Fruit fly (Drosophila melanogaster): Measurements from ENCODE around the gene Brf.
A peak's percentile ranks its signal among the peaks of the same experiment; 100 is the strongest.

The Brf gene

dm6 chr3R:17379742-17380141 lies 11.4 kb downstream of the Brf start, which contains the start of gene lute (continued):
- TF ChIP-seq CG10654 (GFP tag; optimal IDR thresholded peaks at IDR 0.05) (no peak), eve (GFP tag; optimal IDR thresholded peaks at IDR 0.05) (no peak), stc (GFP tag; IDR thresholded peaks at IDR 0.05) (no peak), Elba2 (GFP tag; optimal IDR thresholded peaks at IDR 0.05) (no peak), CG1603 (tag; optimal IDR thresholded peaks at IDR 0.05) (no peak), psq (GFP tag; optimal IDR thresholded peaks at IDR 0.05) (no peak), Xbp1 (GFP tag; optimal IDR thresholded peaks at IDR 0.05) (no peak), ewg (GFP tag; optimal IDR thresholded peaks at IDR 0.05) (peak; percentile 27), CG2889 (GFP tag; IDR thresholded peaks at IDR 0.05) (no peak), Chrac-16 (GFP tag; optimal IDR thresholded peaks at IDR 0.05) (no peak), bowl (GFP tag; IDR thresholded peaks at IDR 0.05) (no peak), Drgx (GFP tag; IDR thresholded peaks at IDR 0.05) (no peak), CG8290 (GFP tag; optimal IDR thresholded peaks at IDR 0.05) (no peak), CG8290 (tag; optimal IDR thresholded peaks at IDR 0.05) (peak in 1 of 2 experiments; percentile 19), CG13624 (GFP tag; optimal IDR thresholded peaks at IDR 0.05) (no peak), Dek (tag; optimal IDR thresholded peaks at IDR 0.05) (no peak), Lhr (GFP tag; optimal IDR thresholded peaks at IDR 0.05) (no peak), CG18476 (GFP tag; optimal IDR thresholded peaks at IDR 0.05) (no peak), grau (tag; optimal IDR thresholded peaks at IDR 0.05) (no peak), ems (GFP tag; optimal IDR thresholded peaks at IDR 0.05) (no peak), az2 (GFP tag; optimal IDR thresholded peaks at IDR 0.05) (no peak), Hr51 (GFP tag; optimal IDR thresholded peaks at IDR 0.05) (no peak), Gug (GFP tag; IDR thresholded peaks at IDR 0.05) (no peak), Sox100B (GFP tag; optimal IDR thresholded peaks at IDR 0.05) (no peak), trh (GFP tag; optimal IDR thresholded peaks at IDR 0.05) (no peak), Jarid2 (GFP tag; optimal IDR thresholded peaks at IDR 0.05) (peak; percentile 41), CG8478 (optimal IDR thresholded peaks at IDR 0.05) (no peak), CG3838 (GFP tag; optimal IDR thresholded peaks at IDR 0.05) (no peak), CG6854 (GFP tag; optimal IDR thresholded peaks at IDR 0.05) (no peak), Ravus (GFP tag; IDR thresholded peaks at IDR 0.05) (no peak), CG15696 (tag; optimal IDR thresholded peaks at IDR 0.05) (no peak), MTF-1 (GFP tag; optimal IDR thresholded peaks at IDR 0.05; ENCODE audit: borderline replicate concordance) (no peak), dati (GFP tag; IDR thresholded peaks at IDR 0.05) (no peak), hth (optimal IDR thresholded peaks at IDR 0.05) (no peak), dysf (GFP tag; IDR thresholded peaks at IDR 0.05) (no peak), CG9817 (tag; optimal IDR thresholded peaks at IDR 0.05) (no peak), pros (GFP tag; optimal IDR thresholded peaks at IDR 0.05) (no peak), nerfin-2 (GFP tag; IDR thresholded peaks at IDR 0.05; ENCODE audit: partially characterized antibody) (no peak), vvl (GFP tag; IDR thresholded peaks at IDR 0.05) (0 out of 2 replicates have a peak, but pooled peaks have one; percentile 13), zfh1 (GFP tag; IDR thresholded peaks at IDR 0.05) (no peak), CG16779 (GFP tag; IDR thresholded peaks at IDR 0.05) (no peak), Oli (tag; optimal IDR thresholded peaks at IDR 0.05) (no peak), CG4854 (GFP tag; optimal IDR thresholded peaks at IDR 0.05) (no peak), CG6654 (GFP tag; optimal IDR thresholded peaks at IDR 0.05) (no peak), CG9215 (GFP tag; IDR thresholded peaks at IDR 0.05) (no peak), ham (GFP tag; IDR thresholded peaks at IDR 0.05) (no peak)
